Fruit fly (Drosophila melanogaster): Measurements from ENCODE around the gene CG33253.

DNA sequence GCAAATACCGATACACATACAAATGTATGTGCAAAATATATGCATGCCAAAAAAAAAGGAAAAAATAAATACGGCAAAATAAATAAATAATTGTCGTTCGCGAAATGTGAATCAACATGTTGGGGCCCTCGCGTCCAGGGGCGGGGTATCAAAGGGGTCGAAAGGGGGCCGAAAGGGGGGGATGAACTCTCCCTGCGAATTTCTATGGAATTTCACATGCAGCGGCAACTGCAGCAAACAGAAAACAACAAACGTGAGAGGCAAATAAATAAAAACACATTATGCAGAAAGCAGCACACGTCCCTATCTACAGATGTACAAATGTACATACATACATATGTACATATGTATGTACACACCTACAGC, 33.7 kb upstream of the CG33253 start:
- no peak for TF ChIP-seq CG2129 (GFP tag; IDR thresholded peaks at IDR 0.05; ENCODE audit: partially characterized antibody)
- no peak for TF ChIP-seq Dref (GFP tag; IDR thresholded peaks at IDR 0.05)

All from whole organism, embryonic.